Fruit fly (Drosophila melanogaster): ENCODE data around the gene CIA30.

dm6 chr3R:29763804-29764203 lies 27.0 kb downstream of the CIA30 start:
- no peak for TF ChIP-seq Sin3A (optimal IDR thresholded peaks at IDR 0.05)
- TF ChIP-seq psq (optimal IDR thresholded peaks at IDR 0.05), result no peak

All from Kc167 (cell line).